Worm (Caenorhabditis elegans) whole organism, midembryonic: ENCODE data around the gene rps-23.

Source experiments
- cog-1 ChIP-seq: sonication (generic microtip); optimal IDR thresholded peaks from 2 replicates; lab custom pipeline; 2016; ENCODE audit warnings: missing genetic modification characterization, missing compliant biosample characterization
- flt-1 ChIP-seq: fragments of 200-800 bp; sonication (Bioruptor generic); IDR thresholded peaks from 2 replicates; pipeline ENCODE4 v1.3.6; 2022; ENCODE audit warnings: missing genetic modification characterization, missing compliant biosample characterization
- klf-2 ChIP-seq: fragments of 200-800 bp; sonication (Bioruptor generic); conservative IDR thresholded peaks from 2 replicates; pipeline ENCODE4 v1.3.6; 2022; ENCODE audit warnings: missing genetic modification reagents, missing genetic modification characterization, missing compliant biosample characterization
- med-1 ChIP-seq: sonication (generic microtip); optimal IDR thresholded peaks from 2 replicates; lab custom pipeline; 2017; ENCODE audit warnings: missing genetic modification characterization, mild to moderate bottlenecking, missing compliant biosample characterization, antibody characterized with exemption, missing genetic modification reagents; ENCODE audit not compliant: insufficient read depth
- ref-1 ChIP-seq: fragments of 200-800 bp; sonication (Bioruptor generic); conservative IDR thresholded peaks from 2 replicates; pipeline ENCODE4 v1.3.6; 2022; ENCODE audit warnings: missing genetic modification reagents, missing genetic modification characterization, missing compliant biosample characterization
- ztf-29 ChIP-seq: fragments of 200-800 bp; sonication (Bioruptor generic); IDR thresholded peaks from 2 replicates; pipeline ENCODE4 v1.3.6; 2022; ENCODE audit warnings: missing genetic modification reagents, missing genetic modification characterization, missing compliant biosample characterization

DNA sequence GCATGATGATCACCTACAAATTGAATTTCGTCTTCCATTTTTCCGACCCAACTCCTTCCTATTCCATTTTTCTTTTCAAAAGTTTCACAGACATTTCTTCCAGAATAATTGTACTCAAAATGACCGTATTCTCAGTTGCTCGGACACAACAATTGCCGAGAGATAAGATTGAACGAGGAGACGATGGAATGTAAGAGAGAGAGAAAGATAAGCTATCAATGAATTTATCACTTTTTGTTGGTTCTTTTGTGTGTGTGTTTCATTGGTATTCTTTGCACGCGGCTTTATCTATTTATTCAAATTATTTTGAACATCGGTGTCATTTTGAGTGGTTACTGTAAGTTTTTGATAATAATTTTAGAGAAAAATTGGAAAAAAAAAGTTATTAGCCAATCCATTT lies 29.6 kb upstream of the rps-23 start, which contains the start of gene ugt-65:
- TF ChIP-seq klf-2 (GFP tag; lab: Robert Waterston, UW) (no peak), flt-1 (GFP tag; lab: Robert Waterston, UW) (no peak), med-1 (GFP tag; lab: Kevin White, UChicago) (no peak), cog-1 (no peak), ref-1 (GFP tag; lab: Robert Waterston, UW) (no peak), ztf-29 (GFP tag; lab: Robert Waterston, UW) (no peak)
